Worm (Caenorhabditis elegans) whole organism, young adult: Measurements from ENCODE around the gene spig-5.

Source experiments
- cebp-1 ChIP-seq, 2 experiments: fragments of 200-800 bp in 1 of 2; sonication (Bioruptor generic) in 1 of 2; sonication (generic microtip) in 1 of 2; IDR thresholded peaks in 1 of 2; optimal IDR thresholded peaks in 1 of 2; 2 replicates each; pipeline versions ENCODE4 v1.3.6 to Lab custom; 2017 to 2022; ENCODE audit warnings: missing compliant biosample characterization in 2 of 2, missing genetic modification characterization in 2 of 2, mild to moderate bottlenecking in 1 of 2, missing genetic modification reagents in 1 of 2, moderate library complexity in 1 of 2
- lsy-27 ChIP-seq: sonication (generic microtip); optimal IDR thresholded peaks from 2 replicates; lab custom pipeline; 2017; ENCODE audit warnings: missing genetic modification characterization, mild to moderate bottlenecking, missing compliant biosample characterization, antibody characterized with exemption, missing genotype, borderline replicate concordance; ENCODE audit not compliant: insufficient read depth
- mcd-1 ChIP-seq: fragments of 200-800 bp; sonication (Bioruptor generic); IDR thresholded peaks from 2 replicates; pipeline ENCODE4 v1.3.6; 2022; ENCODE audit warnings: missing genetic modification reagents, missing genetic modification characterization, missing compliant biosample characterization

DNA sequence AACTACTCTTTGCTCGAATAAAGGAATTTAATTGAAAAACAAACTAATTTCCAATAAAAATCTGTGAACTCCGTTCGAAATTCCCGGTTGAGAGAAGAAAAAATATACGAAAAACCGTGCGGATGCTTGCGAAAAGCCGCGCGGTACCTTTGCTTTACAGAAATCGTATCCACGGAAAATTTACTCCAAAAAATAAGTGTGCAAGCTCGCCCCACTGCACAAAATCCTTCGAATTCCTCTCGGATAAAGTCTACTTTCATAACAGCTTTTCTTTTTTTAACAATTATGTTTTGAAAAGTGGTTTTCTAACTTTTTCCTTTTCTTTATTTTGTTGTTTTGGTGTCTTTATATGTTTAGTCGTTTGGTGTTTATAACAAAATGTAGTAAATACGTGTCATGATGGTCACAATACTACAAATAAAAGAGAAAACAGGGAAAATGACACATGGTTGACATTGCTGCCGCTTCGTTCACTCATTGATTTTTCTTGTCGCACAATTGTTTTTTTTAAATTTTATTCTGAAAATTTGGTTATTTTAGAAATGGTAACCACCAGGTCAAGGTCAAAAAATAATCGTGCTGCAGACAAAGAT, 39.1 kb downstream of the spig-5 start, which contains the start of gene cept-2:
- TF ChIP-seq lsy-27 (tag; lab: Kevin White, UChicago) (no peak), cebp-1 (GFP tag; IDR thresholded peaks at IDR 0.05; lab: Robert Waterston, UW) (0 out of 2 replicates have a peak, but pooled peaks have one; percentile 34), cebp-1 (tag; optimal IDR thresholded peaks at IDR 0.05; lab: Kevin White, UChicago) (no peak), mcd-1 (GFP tag; lab: Robert Waterston, UW) (peak; percentile 98)
